Fruit fly (Drosophila melanogaster) whole organism, embryonic: ENCODE results near the gene rut.

Experiments used
- Abd-B ChIP-seq: fragments of 200-800 bp; sonication (Bioruptor generic); optimal IDR thresholded peaks from 2 replicates; lab custom pipeline; 2018; ENCODE audit warnings: missing biosample characterization, mild to moderate bottlenecking, missing genetic modification characterization, moderate library complexity
- BEAF-32 ChIP-seq: fragments of 200-800 bp; sonication (Bioruptor generic); optimal IDR thresholded peaks from 3 replicates; lab custom pipeline; 2017; ENCODE audit warnings: missing biosample characterization, missing genetic modification characterization, mild to moderate bottlenecking, moderate library complexity, missing genetic modification reagents
- CG10462 ChIP-seq: fragments of 200-800 bp; sonication (Bioruptor generic); optimal IDR thresholded peaks from 2 replicates; lab custom pipeline; 2016; ENCODE audit warnings: missing biosample characterization, missing genetic modification characterization
- CG10654 ChIP-seq: fragments of 200-800 bp; sonication (Bioruptor generic); optimal IDR thresholded peaks from 2 replicates; lab custom pipeline; 2016; ENCODE audit warnings: missing biosample characterization, missing genetic modification characterization
- CG12236 ChIP-seq: fragments of 200-800 bp; sonication (Bioruptor generic); optimal IDR thresholded peaks from 2 replicates; lab custom pipeline; 2016; ENCODE audit warnings: missing biosample characterization, missing genetic modification characterization
- CG13894 ChIP-seq: fragments of 200-800 bp; sonication (Bioruptor generic); optimal IDR thresholded peaks from 3 replicates; lab custom pipeline; 2018; ENCODE audit warnings: missing biosample characterization, mild to moderate bottlenecking, missing genetic modification characterization, moderate library complexity
- CG14441 ChIP-seq: fragments of 200-800 bp; sonication (Bioruptor generic); IDR thresholded peaks from 2 replicates; pipeline ENCODE4 v1.3.6; 2022; ENCODE audit warnings: missing biosample characterization, missing genetic modification characterization
- CG14667 ChIP-seq: fragments of 200-800 bp; sonication (Bioruptor generic); IDR thresholded peaks from 2 replicates; pipeline ENCODE4 v1.3.6; 2022; ENCODE audit warnings: missing biosample characterization, missing genetic modification characterization
- CG14860 ChIP-seq: fragments of 200-800 bp; sonication (Bioruptor generic); IDR thresholded peaks from 3 replicates; pipeline ENCODE4 v1.3.6; 2022; ENCODE audit warnings: missing biosample characterization, missing genetic modification characterization; ENCODE audit not compliant: partially characterized antibody
- CG17359 ChIP-seq: fragments of 200-800 bp; sonication (Bioruptor generic); optimal IDR thresholded peaks from 3 replicates; lab custom pipeline; 2018; ENCODE audit warnings: missing biosample characterization, mild to moderate bottlenecking, missing genetic modification characterization, moderate library complexity
- CG17912 ChIP-seq: fragments of 200-800 bp; sonication (Bioruptor generic); optimal IDR thresholded peaks from 2 replicates; lab custom pipeline; 2018; ENCODE audit warnings: missing biosample characterization, mild to moderate bottlenecking, missing genetic modification characterization
- CG1832 ChIP-seq: fragments of 200-800 bp; sonication (Bioruptor generic); optimal IDR thresholded peaks from 2 replicates; lab custom pipeline; 2017; ENCODE audit warnings: missing biosample characterization, mild to moderate bottlenecking, missing genetic modification characterization, inconsistent platforms
- CG18764 ChIP-seq: fragments of 200-800 bp; sonication (Bioruptor generic); optimal IDR thresholded peaks from 3 replicates; lab custom pipeline; 2016; ENCODE audit warnings: missing biosample characterization, missing genetic modification characterization
- CG2129 ChIP-seq: fragments of 200-800 bp; sonication (Bioruptor generic); IDR thresholded peaks from 2 replicates; pipeline ENCODE4 v1.3.6; 2022; ENCODE audit warnings: missing biosample characterization, missing genetic modification characterization; ENCODE audit not compliant: partially characterized antibody
- CG2202 ChIP-seq: fragments of 200-800 bp; sonication (Bioruptor generic); optimal IDR thresholded peaks from 2 replicates; lab custom pipeline; 2018; ENCODE audit warnings: missing biosample characterization, mild to moderate bottlenecking, missing genetic modification characterization
- CG2889 ChIP-seq: fragments of 200-800 bp; sonication (Bioruptor generic); IDR thresholded peaks from 3 replicates; pipeline ENCODE4 v1.3.6; 2022; ENCODE audit warnings: missing biosample characterization, missing genetic modification characterization
- CG34422 ChIP-seq: fragments of 200-800 bp; sonication (Bioruptor generic); IDR thresholded peaks from 3 replicates; pipeline ENCODE4 v1.3.6; 2022; ENCODE audit warnings: missing biosample characterization, missing genetic modification characterization
- CG3726 ChIP-seq: fragments of 200-800 bp; sonication (Bioruptor generic); IDR thresholded peaks from 3 replicates; pipeline ENCODE4, ENCODE4 v1.3.6; 2022; ENCODE audit warnings: missing biosample characterization, missing genetic modification characterization
- CG4424 ChIP-seq: fragments of 200-800 bp; sonication (Bioruptor generic); optimal IDR thresholded peaks from 3 replicates; lab custom pipeline; 2016; ENCODE audit warnings: missing biosample characterization, missing genetic modification characterization
- CG4820 ChIP-seq: fragments of 200-800 bp; sonication (Bioruptor generic); optimal IDR thresholded peaks from 3 replicates; lab custom pipeline; 2016; ENCODE audit warnings: missing biosample characterization, missing genetic modification characterization
- CG6272 ChIP-seq: fragments of 200-800 bp; sonication (Bioruptor generic); IDR thresholded peaks from 2 replicates; pipeline ENCODE4 v1.3.6; 2022; ENCODE audit warnings: missing biosample characterization, missing genetic modification characterization
- CG6654 ChIP-seq: fragments of 200-800 bp; sonication (Bioruptor generic); optimal IDR thresholded peaks from 2 replicates; lab custom pipeline; 2017; ENCODE audit warnings: missing biosample characterization, mild to moderate bottlenecking, missing genetic modification characterization
- CG6813 ChIP-seq: fragments of 200-800 bp; sonication (Bioruptor generic); optimal IDR thresholded peaks from 2 replicates; lab custom pipeline; 2017; ENCODE audit warnings: missing biosample characterization, missing genetic modification characterization, mild to moderate bottlenecking, moderate library complexity, missing genetic modification reagents
- CG7357 ChIP-seq: fragments of 200-800 bp; sonication (Bioruptor generic); IDR thresholded peaks from 3 replicates; pipeline ENCODE4 v1.3.6; 2022; ENCODE audit warnings: missing biosample characterization, missing genetic modification characterization
- CG7372 ChIP-seq: fragments of 200-800 bp; sonication (Bioruptor generic); IDR thresholded peaks from 2 replicates; pipeline ENCODE4 v1.3.6; 2022; ENCODE audit warnings: missing biosample characterization, missing genetic modification characterization
- CG7745 ChIP-seq: fragments of 200-800 bp; sonication (Bioruptor generic); optimal IDR thresholded peaks from 2 replicates; lab custom pipeline; 2018; ENCODE audit warnings: missing biosample characterization, mild to moderate bottlenecking, missing genetic modification characterization, moderate library complexity
- CG8478 ChIP-seq: fragments of >200 bp; optimal IDR thresholded peaks from 2 replicates; lab custom pipeline; 2018
- CG9437 ChIP-seq: fragments of 200-800 bp; sonication (Bioruptor generic); optimal IDR thresholded peaks from 2 replicates; lab custom pipeline; 2018; ENCODE audit warnings: missing biosample characterization, mild to moderate bottlenecking, missing genetic modification characterization
- Chrac-16 ChIP-seq: fragments of 200-800 bp; sonication (Bioruptor generic); optimal IDR thresholded peaks from 3 replicates; lab custom pipeline; 2016; ENCODE audit warnings: missing biosample characterization, missing genetic modification characterization
- E2f2 ChIP-seq: fragments of 200-800 bp; sonication (Bioruptor generic); IDR thresholded peaks from 2 replicates; pipeline ENCODE4 v1.3.6; 2022; ENCODE audit warnings: missing biosample characterization, missing genetic modification characterization
- GATAe ChIP-seq: fragments of 200-800 bp; sonication (Bioruptor generic); conservative IDR thresholded peaks from 2 replicates; pipeline ENCODE4 v1.3.6; 2022; ENCODE audit warnings: missing biosample characterization, missing genetic modification characterization
- H15 ChIP-seq: fragments of 200-800 bp; sonication (Bioruptor generic); IDR thresholded peaks from 3 replicates; pipeline ENCODE4 v1.3.6; 2022; ENCODE audit warnings: missing biosample characterization, missing genetic modification characterization
- HLH4C ChIP-seq: fragments of 200-800 bp; sonication (Bioruptor generic); IDR thresholded peaks from 3 replicates; pipeline ENCODE4 v1.3.6; 2022; ENCODE audit warnings: missing biosample characterization, missing genetic modification characterization; ENCODE audit not compliant: partially characterized antibody
- Kr ChIP-seq: fragments of 200-800 bp; sonication (Bioruptor generic); optimal IDR thresholded peaks from 2 replicates; lab custom pipeline; 2017; ENCODE audit warnings: missing biosample characterization, mild to moderate bottlenecking, missing genetic modification characterization
- Lhr ChIP-seq: fragments of 200-800 bp; sonication (Bioruptor generic); optimal IDR thresholded peaks from 3 replicates; lab custom pipeline; 2017; ENCODE audit warnings: mild to moderate bottlenecking, missing biosample characterization, missing genetic modification reagents, missing genetic modification characterization
- Six4 ChIP-seq: fragments of 200-800 bp; sonication (Bioruptor generic); optimal IDR thresholded peaks from 2 replicates; lab custom pipeline; 2016; ENCODE audit warnings: missing biosample characterization, missing genetic modification characterization
- chm ChIP-seq: fragments of 200-800 bp; sonication (Bioruptor generic); IDR thresholded peaks from 2 replicates; pipeline ENCODE4 v1.3.6; 2022; ENCODE audit warnings: missing biosample characterization, missing genetic modification characterization
- crol ChIP-seq: fragments of 200-800 bp; sonication (Bioruptor generic); IDR thresholded peaks from 2 replicates; pipeline ENCODE4 v1.3.6; 2022; ENCODE audit warnings: missing biosample characterization, missing genetic modification characterization
- danr ChIP-seq: fragments of 200-800 bp; sonication (Bioruptor generic); IDR thresholded peaks from 2 replicates; pipeline ENCODE4 v1.3.6; 2022; ENCODE audit warnings: missing biosample characterization, missing genetic modification characterization
- dm ChIP-seq: fragments of 200-800 bp; sonication (Bioruptor generic); optimal IDR thresholded peaks from 3 replicates; lab custom pipeline; 2016; ENCODE audit warnings: missing biosample characterization, missing genetic modification characterization
- exex ChIP-seq: fragments of 200-800 bp; sonication (Bioruptor generic); optimal IDR thresholded peaks from 4 replicates; lab custom pipeline; 2018; ENCODE audit warnings: missing biosample characterization, mild to moderate bottlenecking, missing genetic modification characterization, moderate library complexity
- gfzf ChIP-seq: fragments of 200-800 bp; sonication (Bioruptor generic); optimal IDR thresholded peaks from 2 replicates; lab custom pipeline; 2016; ENCODE audit warnings: missing biosample characterization, mild to moderate bottlenecking, missing genetic modification characterization, moderate library complexity
- insv ChIP-seq, 2 experiments: fragments of 200-800 bp; sonication (Bioruptor generic); optimal IDR thresholded peaks; 3 replicates each; lab custom pipeline; 2016 to 2018; ENCODE audit warnings: missing biosample characterization in 2 of 2, missing genetic modification characterization in 2 of 2
- pan ChIP-seq, 4 experiments: fragments of >200 bp in 3 of 4; fragments of 200-800 bp in 1 of 4; sonication (Bioruptor generic) in 1 of 4; optimal IDR thresholded peaks in 3 of 4; IDR thresholded peaks in 1 of 4; 2 replicates each; pipeline versions ENCODE4 v1.3.6 to Lab custom; 2017 to 2022; ENCODE audit warnings: missing biosample characterization in 2 of 4, missing genetic modification characterization in 2 of 4, mixed read lengths in 1 of 4
- pros ChIP-seq: fragments of 200-800 bp; sonication (Bioruptor generic); optimal IDR thresholded peaks from 3 replicates; lab custom pipeline; 2019; ENCODE audit warnings: missing biosample characterization, mild to moderate bottlenecking, missing genetic modification characterization, moderate library complexity
- ranshi ChIP-seq: fragments of 200-800 bp; sonication (Bioruptor generic); IDR thresholded peaks from 2 replicates; pipeline ENCODE4 v1.3.6; 2022; ENCODE audit warnings: missing biosample characterization, missing genetic modification characterization
- repo ChIP-seq: fragments of 200-800 bp; sonication (Bioruptor generic); optimal IDR thresholded peaks from 2 replicates; lab custom pipeline; 2016; ENCODE audit warnings: missing biosample characterization, missing genetic modification characterization
- salm ChIP-seq: fragments of 200-800 bp; sonication (Bioruptor generic); optimal IDR thresholded peaks from 2 replicates; lab custom pipeline; 2018; ENCODE audit warnings: missing biosample characterization, mild to moderate bottlenecking, missing genetic modification characterization
- schlank ChIP-seq: fragments of 200-800 bp; sonication (Bioruptor generic); optimal IDR thresholded peaks from 2 replicates; lab custom pipeline; 2018; ENCODE audit warnings: missing biosample characterization, mild to moderate bottlenecking, missing genetic modification characterization
- sisA ChIP-seq: fragments of 200-800 bp; sonication (Bioruptor generic); IDR thresholded peaks from 2 replicates; pipeline ENCODE4 v1.3.6; 2022; ENCODE audit warnings: missing biosample characterization, missing genetic modification characterization
- zfh1 ChIP-seq: fragments of 200-800 bp; sonication (Bioruptor generic); IDR thresholded peaks from 3 replicates; pipeline ENCODE4 v1.3.6; 2022; ENCODE audit warnings: missing biosample characterization, missing genetic modification characterization

Gene rut

DNA sequence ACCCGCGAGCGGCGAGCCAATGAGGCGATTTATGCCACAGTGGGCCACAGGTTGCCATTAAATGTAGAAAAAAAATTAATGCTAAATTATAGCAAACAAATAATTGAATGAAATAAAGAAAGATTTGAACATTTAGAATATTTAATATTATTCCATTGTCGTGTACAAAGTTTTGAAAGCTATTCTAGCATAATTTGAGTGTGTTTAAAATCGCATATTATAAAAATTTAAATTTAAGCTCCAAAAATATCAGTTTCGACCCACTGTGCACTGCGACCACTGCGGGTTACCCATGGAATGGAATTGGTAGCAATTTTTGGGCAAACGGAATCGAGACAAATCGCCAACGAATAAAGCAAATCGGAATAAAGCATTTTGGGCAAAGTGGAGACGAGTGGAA is 82.1 kb downstream of the rut start (continued):
- TF ChIP-seq pros (GFP tag; lab: Kevin White, UChicago) (no peak), CG18764 (GFP tag; lab: Kevin White, UChicago) (no peak), ranshi (GFP tag; lab: Robert Waterston, UW) (peak; percentile 46; the same call in 1 of the 2 replicates), CG7357 (no peak), Lhr (GFP tag; lab: Kevin White, UChicago) (no peak), schlank (no peak), CG3726 (GFP tag; lab: Robert Waterston, UW) (no peak), CG34422 (peak; percentile 62; the same call in 1 of the 3 replicates), CG2129 (no peak), CG10654 (peak; percentile 6), CG1832 (GFP tag; lab: Kevin White, UChicago) (no peak), CG13894 (tag; lab: Kevin White, UChicago) (no peak), CG4424 (GFP tag; lab: Kevin White, UChicago) (peak; percentile 41), GATAe (GFP tag; lab: Robert Waterston, UW) (no peak), exex (no peak), CG6272 (GFP tag; lab: Robert Waterston, UW) (no peak), CG12236 (GFP tag; lab: Kevin White, UChicago) (no peak), crol (GFP tag; lab: Robert Waterston, UW) (no peak), Chrac-16 (peak; percentile 34), CG8478 (lab: Kevin White, UChicago) (no peak), Abd-B (GFP tag; lab: Kevin White, UChicago) (peak; percentile 24), E2f2 (GFP tag; lab: Robert Waterston, UW) (peak; percentile 12; the same call in 1 of the 2 replicates), H15 (GFP tag; lab: Robert Waterston, UW) (0 out of 3 replicates have a peak, but pooled peaks have one; percentile 16), CG17359 (peak; percentile 54), CG2202 (tag; lab: Kevin White, UChicago) (peak; percentile 32), CG4820 (peak; percentile 33), CG14860 (no peak), repo (GFP tag; lab: Kevin White, UChicago) (no peak), salm (tag; lab: Kevin White, UChicago) (no peak), CG9437 (GFP tag; lab: Kevin White, UChicago) (peak; percentile 56), gfzf (GFP tag; lab: Kevin White, UChicago) (no peak), Six4 (GFP tag; lab: Kevin White, UChicago) (no peak), dm (GFP tag; lab: Kevin White, UChicago) (no peak), CG7745 (tag; lab: Kevin White, UChicago) (no peak), insv (GFP tag; optimal IDR thresholded peaks at IDR 0.05; lab: Kevin White, UChicago) (no peak), CG7372 (GFP tag; lab: Robert Waterston, UW) (no peak), HLH4C (no peak), danr (no peak), CG6654 (GFP tag; lab: Kevin White, UChicago) (no peak), Kr (no peak), sisA (GFP tag; lab: Robert Waterston, UW) (peak; percentile 40; the same call in 1 of the 2 replicates), BEAF-32 (GFP tag; lab: Kevin White, UChicago) (no peak), chm (GFP tag; lab: Robert Waterston, UW) (no peak), CG2889 (GFP tag; lab: Robert Waterston, UW) (no peak), pan (optimal IDR thresholded peaks at IDR 0.05; lab: Kevin White, UChicago) (no peak), pan (GFP tag; optimal IDR thresholded peaks at IDR 0.05 in 1 of 2, IDR thresholded peaks at IDR 0.05 in 1 of 2) (peak in 1 of 2 experiments; percentile 63), CG17912 (no peak), CG6813 (GFP tag; lab: Kevin White, UChicago) (peak; percentile 7), CG14441 (GFP tag; lab: Robert Waterston, UW) (peak; percentile 45), zfh1 (GFP tag; lab: Robert Waterston, UW) (peak; percentile 70; the same call in 2 of the 3 replicates), CG14667 (no peak), CG10462 (no peak)
